Worm (Caenorhabditis elegans): ENCODE results near the gene clp-10.

DNA sequence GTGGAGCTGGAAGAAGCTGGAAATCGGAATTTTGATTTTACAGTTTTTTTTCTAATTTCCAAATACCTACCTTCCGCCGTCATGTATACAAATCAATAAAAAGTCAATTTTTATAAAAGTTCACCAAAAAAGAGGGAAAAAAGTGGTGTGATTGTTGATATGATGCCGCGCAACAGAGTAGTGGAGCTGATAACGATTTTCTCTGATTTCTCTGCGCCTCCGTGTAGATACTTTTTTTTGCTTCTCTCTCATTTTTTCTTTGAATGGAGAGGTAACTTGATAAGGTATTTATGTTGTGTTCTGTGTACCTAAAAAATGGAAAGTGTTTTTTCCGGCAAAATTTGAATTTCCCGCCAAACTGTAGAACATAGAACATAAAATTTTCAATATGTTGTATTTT is 23.3 kb downstream of the clp-10 start, which contains the start of gene nhr-80:
- TF ChIP-seq ama-1 (optimal IDR thresholded peaks at IDR 0.05) (no peak), skn-1 (tag; optimal IDR thresholded peaks at IDR 0.05) (no peak)

Data from whole organism, L1 larva.